Fruit fly (Drosophila melanogaster): ENCODE measurements around the gene Polr3F.

The Polr3F gene

DNA sequence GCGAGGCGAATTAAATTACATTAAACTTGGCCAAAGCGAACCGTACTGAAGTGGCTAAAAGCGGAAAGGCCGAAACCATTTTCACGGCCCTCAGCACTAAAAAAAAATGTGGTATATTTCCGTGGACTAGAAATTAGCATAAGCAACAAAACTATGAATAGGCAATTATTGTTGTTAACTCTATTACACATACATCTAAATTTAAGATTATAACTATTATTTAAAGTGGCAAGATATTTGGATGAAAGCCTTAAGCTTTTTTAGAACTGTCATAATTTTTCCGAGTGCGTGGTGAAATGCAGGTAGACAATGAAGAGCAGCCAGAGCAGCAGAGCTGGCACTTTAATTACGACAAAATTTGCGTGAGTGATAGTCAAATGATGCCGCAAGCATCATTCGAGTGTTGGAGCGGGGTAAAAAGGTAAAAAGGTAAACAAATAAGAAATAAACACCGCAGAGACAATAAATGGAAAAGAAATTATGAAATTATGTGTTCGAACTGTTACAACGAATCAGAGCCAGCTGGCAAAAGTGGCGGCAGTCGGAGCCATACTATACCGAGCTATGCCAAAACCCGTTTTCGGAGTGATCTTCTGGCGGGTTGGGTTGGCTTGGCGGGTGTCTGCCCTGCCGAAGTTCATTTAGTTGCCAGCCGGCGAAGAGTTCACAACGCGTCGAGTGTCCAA lies 38.4 kb downstream of the Polr3F start, which contains the start of gene CG7080 (continued):
- TF ChIP-seq vri (GFP tag; optimal IDR thresholded peaks at IDR 0.05): no peak
- TF ChIP-seq Eip93F (GFP tag; optimal IDR thresholded peaks at IDR 0.05): no peak
- peak; percentile 38 for TF ChIP-seq CG6792 (GFP tag; optimal IDR thresholded peaks at IDR 0.05)
- TF ChIP-seq pdm3 (GFP tag; optimal IDR thresholded peaks at IDR 0.05): peak; percentile 35
- TF ChIP-seq net (GFP tag; optimal IDR thresholded peaks at IDR 0.05): peak; percentile 7
- TF ChIP-seq Ets96B (tag; optimal IDR thresholded peaks at IDR 0.05): no peak
- no peak for TF ChIP-seq Gug (GFP tag; IDR thresholded peaks at IDR 0.05)
- peak; percentile 20 for TF ChIP-seq CG32006 (GFP tag; optimal IDR thresholded peaks at IDR 0.05)
- no peak for TF ChIP-seq CG11294 (GFP tag; IDR thresholded peaks at IDR 0.05)
- no peak for TF ChIP-seq fkh (GFP tag; optimal IDR thresholded peaks at IDR 0.05)
- TF ChIP-seq CG34406 (GFP tag; optimal IDR thresholded peaks at IDR 0.05): peak; percentile 43
- no peak; the same call in 2 of the 3 replicates for TF ChIP-seq CG6163 (GFP tag; IDR thresholded peaks at IDR 0.05)
- TF ChIP-seq Eip75B (GFP tag; optimal IDR thresholded peaks at IDR 0.05): peak; percentile 6
- no peak for TF ChIP-seq salr (GFP tag; optimal IDR thresholded peaks at IDR 0.05)
- TF ChIP-seq CG10631 (GFP tag; optimal IDR thresholded peaks at IDR 0.05): no peak

DNA sequence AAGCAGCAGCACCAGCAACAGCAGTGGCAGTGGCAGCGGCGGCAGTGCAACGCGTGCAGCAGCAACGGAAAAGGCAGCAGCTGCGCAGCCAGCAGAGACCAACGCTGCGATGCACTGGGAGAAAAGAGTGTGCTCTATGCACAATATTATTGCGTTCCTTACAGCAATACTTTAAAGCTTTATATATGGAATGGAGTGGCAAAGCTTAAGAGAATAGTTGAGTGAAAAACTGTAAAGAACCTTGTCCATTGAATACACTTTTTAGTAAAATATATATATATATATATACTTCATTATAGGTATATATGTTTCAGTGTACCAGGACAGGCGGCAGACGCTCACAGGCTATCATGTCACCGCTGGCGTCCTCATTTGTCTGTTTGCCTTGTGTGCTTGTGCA lies 42.4 kb downstream of the Polr3F start:
- peak; percentile 71 for TF ChIP-seq net (GFP tag; optimal IDR thresholded peaks at IDR 0.05)
- TF ChIP-seq CG11902 (GFP tag; optimal IDR thresholded peaks at IDR 0.05): no peak
- TF ChIP-seq CG34406 (GFP tag; optimal IDR thresholded peaks at IDR 0.05): peak; percentile 68
- TF ChIP-seq Sox102F (GFP tag; optimal IDR thresholded peaks at IDR 0.05): no peak
- peak; percentile 35 to 39 for TF ChIP-seq salr (GFP tag; optimal IDR thresholded peaks at IDR 0.05)
- TF ChIP-seq CG6808 (GFP tag; optimal IDR thresholded peaks at IDR 0.05): peak; percentile 63
- TF ChIP-seq Blimp-1 (GFP tag; optimal IDR thresholded peaks at IDR 0.05): no peak
- peak; percentile 70 for TF ChIP-seq OdsH (GFP tag; optimal IDR thresholded peaks at IDR 0.05)
- 0 out of 2 replicates have a peak, but pooled peaks have one; percentile 43 for TF ChIP-seq CG11294 (GFP tag; IDR thresholded peaks at IDR 0.05)
- TF ChIP-seq topi (GFP tag; optimal IDR thresholded peaks at IDR 0.05): peak; percentile 33
- peak; percentile 18 for TF ChIP-seq CG11762 (GFP tag; optimal IDR thresholded peaks at IDR 0.05; ENCODE audit: insufficient read depth)
- peak; percentile 16; the same call in 1 of the 2 replicates for TF ChIP-seq Gug (GFP tag; IDR thresholded peaks at IDR 0.05)
- TF ChIP-seq Sox14 (GFP tag; optimal IDR thresholded peaks at IDR 0.05): peak; percentile 33
- TF ChIP-seq CG6792 (GFP tag; optimal IDR thresholded peaks at IDR 0.05): peak; percentile 56
- TF ChIP-seq CG7368 (GFP tag; optimal IDR thresholded peaks at IDR 0.05): peak; percentile 37
- peak; percentile 79 for TF ChIP-seq CG10631 (GFP tag; optimal IDR thresholded peaks at IDR 0.05)
- peak; percentile 63 for TF ChIP-seq svp (GFP tag)
- TF ChIP-seq CG8319 (GFP tag; optimal IDR thresholded peaks at IDR 0.05): peak; percentile 21
- TF ChIP-seq dsx (GFP tag; optimal IDR thresholded peaks at IDR 0.05; ENCODE audit: poor library complexity, severe bottlenecking): peak; percentile 69
- peak; percentile 83 for TF ChIP-seq Eip78C (GFP tag)
- TF ChIP-seq Lpt (GFP tag; optimal IDR thresholded peaks at IDR 0.05): peak; percentile 17
- peak; percentile 20 for TF ChIP-seq Smox (GFP tag; optimal IDR thresholded peaks at IDR 0.05)
- TF ChIP-seq CG6276 (GFP tag; optimal IDR thresholded peaks at IDR 0.05): peak; percentile 63
- peak; percentile 66 for TF ChIP-seq CG8119 (GFP tag; IDR thresholded peaks at IDR 0.05)
- peak; percentile 77 for TF ChIP-seq Ets96B (tag; optimal IDR thresholded peaks at IDR 0.05)
- peak; percentile 66 for TF ChIP-seq acj6 (GFP tag; optimal IDR thresholded peaks at IDR 0.05)
- peak; percentile 4 for TF ChIP-seq dac (GFP tag; optimal IDR thresholded peaks at IDR 0.05)
- TF ChIP-seq Hr39 (GFP tag; optimal IDR thresholded peaks at IDR 0.05): peak; percentile 6
- TF ChIP-seq Hr4 (GFP tag; optimal IDR thresholded peaks at IDR 0.05): peak; percentile 44
- TF ChIP-seq CG15336 (GFP tag; IDR thresholded peaks at IDR 0.05): peak; percentile 73
- peak; percentile 52 for TF ChIP-seq CG16779 (tag; optimal IDR thresholded peaks at IDR 0.05)
- TF ChIP-seq CG9139 (GFP tag; optimal IDR thresholded peaks at IDR 0.05): peak; percentile 66
- TF ChIP-seq CG3919 (GFP tag; optimal IDR thresholded peaks at IDR 0.05): peak; percentile 72
- peak; percentile 41 for TF ChIP-seq fd59A (GFP tag; optimal IDR thresholded peaks at IDR 0.05)
- TF ChIP-seq Ets21C (GFP tag; optimal IDR thresholded peaks at IDR 0.05): no peak
- TF ChIP-seq CG8632 (GFP tag; optimal IDR thresholded peaks at IDR 0.05): peak; percentile 60
- peak; percentile 43 for TF ChIP-seq esn (GFP tag; optimal IDR thresholded peaks at IDR 0.05)
- TF ChIP-seq Eip75B (GFP tag; optimal IDR thresholded peaks at IDR 0.05): peak; percentile 38
- TF ChIP-seq CG3032 (tag; optimal IDR thresholded peaks at IDR 0.05): peak; percentile 77
- TF ChIP-seq pdm3 (GFP tag; optimal IDR thresholded peaks at IDR 0.05): peak; percentile 22
- no peak for TF ChIP-seq cyc (GFP tag; optimal IDR thresholded peaks at IDR 0.05)
- no peak for TF ChIP-seq fd85E (GFP tag; optimal IDR thresholded peaks at IDR 0.05)
